Worm (Caenorhabditis elegans) whole organism, L4 larva: ENCODE results near the gene clec-256.

Experiments used
- aly-2 ChIP-seq: sonication (generic microtip); optimal IDR thresholded peaks from 2 replicates; lab custom pipeline; 2018; ENCODE audit warnings: missing biosample characterization, missing genetic modification characterization
- mdl-1 ChIP-seq, 2 experiments: fragments of 150-350 bp in 1 of 2; sonication (generic microtip) in 1 of 2; optimal IDR thresholded peaks; 2 replicates each; lab custom pipeline; 2014 to 2017; ENCODE audit warnings: missing biosample characterization in 2 of 2, missing genetic modification characterization in 2 of 2
- ztf-11 ChIP-seq: fragments of 150-350 bp; optimal IDR thresholded peaks from 2 replicates; lab custom pipeline; 2014; ENCODE audit warnings: missing biosample characterization, missing genetic modification characterization

- TF ChIP-seq mdl-1 (tag; optimal IDR thresholded peaks at IDR 0.05; lab: Kevin White, UChicago) (no peak), aly-2 (tag; lab: Kevin White, UChicago) (no peak), ztf-11 (tag; lab: Kevin White, UChicago) (no peak)
Measured at ce11 chrV:18787417-18787918, 16.0 kb downstream of the clec-256 start, which contains the start of gene Y17D7B.2.
